Fruit fly (Drosophila melanogaster) whole organism, wandering third instar larva: ENCODE results near the gene CG43057.
A peak's percentile ranks its signal among the peaks of the same experiment; 100 is the strongest.

Source experiments
- Abd-B ChIP-seq: fragments of >200 bp; optimal IDR thresholded peaks from 2 replicates; lab custom pipeline; 2017; ENCODE audit warnings: missing biosample characterization, missing genetic modification characterization
- CG32264 ChIP-seq: fragments of 200-800 bp; sonication (Bioruptor generic); optimal IDR thresholded peaks from 2 replicates; lab custom pipeline; 2016; ENCODE audit warnings: missing biosample characterization, missing genetic modification characterization
- CrebA ChIP-seq: fragments of 200-800 bp; sonication (Bioruptor generic); optimal IDR thresholded peaks from 2 replicates; lab custom pipeline; 2016; ENCODE audit warnings: missing biosample characterization, mild to moderate bottlenecking, missing genetic modification characterization, borderline replicate concordance
- Dfd ChIP-seq: fragments of >200 bp; optimal IDR thresholded peaks from 2 replicates; lab custom pipeline; 2017; ENCODE audit warnings: missing biosample characterization, missing genetic modification characterization
- Dif ChIP-seq: fragments of 200-275, 200-300 bp; sonication (Bioruptor generic); optimal IDR thresholded peaks from 2 replicates; lab custom pipeline; 2018; ENCODE audit warnings: missing biosample characterization, missing genetic modification characterization; ENCODE audit not compliant: partially characterized antibody
- GATAd ChIP-seq: sonication (Bioruptor generic); optimal IDR thresholded peaks from 2 replicates; lab custom pipeline; 2016; ENCODE audit warnings: missing biosample characterization, missing genetic modification characterization
- HLH106 ChIP-seq: fragments of 200-800 bp; optimal IDR thresholded peaks from 3 replicates; lab custom pipeline; 2019; ENCODE audit warnings: missing biosample characterization, mild to moderate bottlenecking, missing genetic modification characterization, moderate library complexity
- Hnf4 ChIP-seq: fragments of 200-800 bp; sonication (Bioruptor generic); optimal IDR thresholded peaks from 2 replicates; lab custom pipeline; 2016; ENCODE audit warnings: missing biosample characterization, mild to moderate bottlenecking, missing genetic modification characterization
- Hr78 ChIP-seq: fragments of >200 bp; optimal IDR thresholded peaks from 2 replicates; lab custom pipeline; 2017; ENCODE audit warnings: missing biosample characterization, missing genetic modification characterization
- Hr83 ChIP-seq: fragments of 200-300 bp; sonication (Bioruptor generic); optimal IDR thresholded peaks from 2 replicates; lab custom pipeline; 2016; ENCODE audit warnings: missing biosample characterization, mild to moderate bottlenecking, missing genetic modification characterization, moderate library complexity; ENCODE audit not compliant: poor library complexity, severe bottlenecking
- Jra ChIP-seq: sonication (Bioruptor generic); optimal IDR thresholded peaks from 2 replicates; lab custom pipeline; 2016; ENCODE audit warnings: missing biosample characterization, missing genetic modification characterization
- Mio ChIP-seq: sonication (Bioruptor generic); optimal IDR thresholded peaks from 2 replicates; lab custom pipeline; 2016; ENCODE audit warnings: missing biosample characterization, missing genetic modification characterization
- Myc ChIP-seq: fragments of >200 bp; optimal IDR thresholded peaks from 2 replicates; lab custom pipeline; 2017
- Rel ChIP-seq, 2 experiments: fragments of 200-800 bp; sonication (Bioruptor generic) in 1 of 2; optimal IDR thresholded peaks; 2 replicates in 1 of 2; 3 replicates in 1 of 2; lab custom pipeline; 2016 to 2019; ENCODE audit warnings: mild to moderate bottlenecking in 2 of 2, missing biosample characterization in 2 of 2, missing genetic modification characterization in 2 of 2, moderate library complexity in 1 of 2
- Sp1 ChIP-seq: fragments of 200-800 bp; sonication (Bioruptor generic); optimal IDR thresholded peaks from 3 replicates; lab custom pipeline; 2019; ENCODE audit warnings: missing biosample characterization, mild to moderate bottlenecking, missing genetic modification characterization, moderate library complexity
- Vsx2 ChIP-seq: fragments of 200-300, 225-300 bp; sonication (Bioruptor generic); optimal IDR thresholded peaks from 2 replicates; lab custom pipeline; 2018; ENCODE audit warnings: missing biosample characterization, missing genetic modification characterization; ENCODE audit not compliant: partially characterized antibody
- brk ChIP-seq: fragments of 200-800 bp; sonication (Bioruptor generic); optimal IDR thresholded peaks from 2 replicates; lab custom pipeline; 2016; ENCODE audit warnings: missing biosample characterization, mild to moderate bottlenecking, missing genetic modification characterization
- dl ChIP-seq, 2 experiments: fragments of 175-275, 200-275 bp in 1 of 2; fragments of 200-275 bp in 1 of 2; sonication (Bioruptor generic); optimal IDR thresholded peaks; lab custom pipeline; 2018; ENCODE audit warnings: mild to moderate bottlenecking in 2 of 2, missing biosample characterization in 2 of 2, missing genetic modification characterization in 2 of 2, moderate library complexity in 2 of 2; ENCODE audit not compliant: partially characterized antibody in 2 of 2, insufficient read depth in 1 of 2
- dmrt93B ChIP-seq: fragments of 200-800 bp; sonication (Bioruptor generic); optimal IDR thresholded peaks from 2 replicates; lab custom pipeline; 2018; ENCODE audit warnings: missing biosample characterization, mild to moderate bottlenecking, missing genetic modification characterization
- dsf ChIP-seq: sonication (Bioruptor generic); optimal IDR thresholded peaks from 2 replicates; lab custom pipeline; 2016; ENCODE audit warnings: missing biosample characterization, missing genetic modification characterization, borderline replicate concordance
- ey ChIP-seq: fragments of 200-800 bp; sonication (Bioruptor generic); optimal IDR thresholded peaks from 2 replicates; lab custom pipeline; 2016; ENCODE audit warnings: missing biosample characterization, missing genetic modification characterization
- foxo ChIP-seq, 2 experiments: fragments of 200-800 bp; sonication (Bioruptor generic); optimal IDR thresholded peaks; 2 replicates in 1 of 2; 3 replicates in 1 of 2; lab custom pipeline; 2016 to 2017; ENCODE audit warnings: missing biosample characterization in 2 of 2, missing genetic modification characterization in 2 of 2
- fru ChIP-seq: fragments of 200-800 bp; sonication (Bioruptor generic); optimal IDR thresholded peaks from 3 replicates; lab custom pipeline; 2016; ENCODE audit warnings: missing biosample characterization, mild to moderate bottlenecking, missing genetic modification characterization
- h ChIP-seq: fragments of 200-800 bp; sonication (Bioruptor generic); optimal IDR thresholded peaks from 3 replicates; lab custom pipeline; 2016; ENCODE audit warnings: missing biosample characterization, mild to moderate bottlenecking, missing genetic modification characterization
- jim ChIP-seq: fragments of 175-275, 200-325 bp; sonication (Bioruptor generic); optimal IDR thresholded peaks from 2 replicates; lab custom pipeline; 2016; ENCODE audit warnings: missing biosample characterization, mild to moderate bottlenecking, missing genetic modification characterization
- lola ChIP-seq: fragments of >200 bp; optimal IDR thresholded peaks from 2 replicates; lab custom pipeline; 2017; ENCODE audit warnings: missing biosample characterization, missing genetic modification characterization
- pan ChIP-seq: fragments of >200 bp; optimal IDR thresholded peaks from 2 replicates; lab custom pipeline; 2017
- psq ChIP-seq: fragments of 200-800 bp; sonication (Bioruptor generic); optimal IDR thresholded peaks from 3 replicates; lab custom pipeline; 2017; ENCODE audit warnings: missing biosample characterization, mild to moderate bottlenecking, missing genetic modification characterization, moderate library complexity
- rgr ChIP-seq: fragments of 200-800 bp; sonication (Bioruptor generic); optimal IDR thresholded peaks from 3 replicates; lab custom pipeline; 2016; ENCODE audit warnings: missing biosample characterization, mild to moderate bottlenecking, missing genetic modification characterization
- sage ChIP-seq: fragments of 200-800 bp; sonication (Bioruptor generic); optimal IDR thresholded peaks from 2 replicates; lab custom pipeline; 2016; ENCODE audit warnings: missing biosample characterization, mild to moderate bottlenecking, missing genetic modification characterization
- tai ChIP-seq: sonication (Bioruptor generic); optimal IDR thresholded peaks from 2 replicates; lab custom pipeline; 2016; ENCODE audit warnings: missing biosample characterization, missing genetic modification characterization
- usp ChIP-seq: fragments of >200 bp; optimal IDR thresholded peaks from 2 replicates; lab custom pipeline; 2017; ENCODE audit warnings: missing biosample characterization, missing genetic modification characterization
- woc ChIP-seq: sonication (Bioruptor generic); optimal IDR thresholded peaks from 2 replicates; lab custom pipeline; 2016; ENCODE audit warnings: missing biosample characterization, mild to moderate bottlenecking, missing genetic modification characterization

The CG43057 gene

DNA sequence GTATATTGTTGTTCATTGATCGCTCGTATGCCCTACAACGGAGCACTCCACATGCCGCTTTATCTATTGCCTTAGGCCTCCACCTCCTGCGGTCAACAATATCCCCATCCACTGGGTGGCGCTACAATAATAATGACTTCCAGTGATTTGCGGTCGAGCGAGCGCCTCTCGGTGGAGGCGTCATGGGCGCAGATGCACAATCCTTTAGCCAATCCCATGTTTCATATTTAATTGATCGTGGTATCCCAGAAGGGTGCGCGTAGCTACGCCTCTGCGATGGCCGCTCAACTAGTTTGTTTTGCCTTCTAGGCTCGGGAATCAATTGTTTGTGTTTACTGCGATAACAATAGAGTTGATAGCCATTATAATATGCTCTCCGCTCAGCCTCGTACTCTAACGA lies 14.7 kb downstream of the CG43057 start:
- TF ChIP-seq rgr (GFP tag; lab: Kevin White, UChicago), result no peak
- no peak for TF ChIP-seq Abd-B (GFP tag; lab: Kevin White, UChicago)
- TF ChIP-seq h (GFP tag; lab: Kevin White, UChicago), result no peak
- no peak for TF ChIP-seq usp (GFP tag; lab: Kevin White, UChicago)
- no peak for TF ChIP-seq dmrt93B (GFP tag; lab: Kevin White, UChicago)
- TF ChIP-seq GATAd (GFP tag; lab: Kevin White, UChicago), result no peak
- no peak for TF ChIP-seq HLH106 (tag; lab: Kevin White, UChicago)
- TF ChIP-seq psq (GFP tag; lab: Kevin White, UChicago), result no peak
- TF ChIP-seq Myc (lab: Kevin White, UChicago), result no peak
- no peak for TF ChIP-seq ey

DNA sequence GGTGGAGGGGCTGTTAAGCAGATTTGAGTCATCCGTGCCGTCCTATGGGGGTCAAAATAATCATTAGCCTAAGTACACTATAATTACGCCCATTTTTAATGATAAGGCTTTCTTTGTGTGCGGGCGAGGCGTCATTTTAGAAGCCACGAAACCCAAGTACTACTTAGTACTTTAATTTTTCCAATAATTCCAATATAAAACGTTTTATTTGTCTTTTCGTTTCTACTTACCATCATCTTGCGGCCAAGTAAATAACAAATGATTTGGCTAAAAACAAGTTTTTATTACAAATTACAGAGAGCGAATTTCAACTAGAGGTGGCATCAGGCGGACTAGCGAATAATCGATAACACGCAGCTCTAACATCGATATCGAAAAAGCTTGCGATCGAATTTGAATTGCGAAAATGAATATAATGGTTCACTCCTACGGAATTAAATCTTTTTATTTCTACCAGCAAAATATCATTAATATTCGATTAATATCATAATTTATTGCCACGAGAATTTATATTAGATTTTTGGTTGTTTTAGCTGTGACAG lies 23.3 kb downstream of the CG43057 start, which contains the start of gene Snx6:
TSS of gene Snx6 (minus strand) at position 349 of the 542 bp plus-strand sequence.
- TF ChIP-seq lola (GFP tag; lab: Kevin White, UChicago), result no peak
- peak; percentile 27 for TF ChIP-seq Jra (GFP tag; lab: Kevin White, UChicago)

DNA sequence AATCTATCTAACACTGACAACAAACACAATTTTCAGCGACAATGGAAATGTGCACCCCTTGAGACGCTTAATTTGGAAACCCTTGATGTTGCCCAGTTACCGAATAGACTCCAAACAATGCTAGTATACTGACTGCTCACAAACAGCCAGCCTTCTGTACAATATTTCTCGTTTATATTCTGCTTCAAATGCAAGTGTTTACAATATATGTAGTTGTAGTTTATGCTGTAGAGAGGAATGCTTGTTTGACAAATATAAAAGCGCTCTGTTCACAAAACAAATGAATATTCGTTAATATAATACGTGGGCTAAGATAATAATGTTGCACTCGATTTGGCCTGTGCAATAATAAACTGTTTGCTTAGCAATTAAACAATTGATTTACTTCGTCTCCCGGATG lies 25.9 kb downstream of the CG43057 start, which contains the start of gene CG8292:
TSS of gene CG8292 (minus strand) at position 101 of the 400 bp plus-strand sequence.
- TF ChIP-seq CG32264 (GFP tag; lab: Kevin White, UChicago), result no peak
- TF ChIP-seq jim (GFP tag; lab: Kevin White, UChicago), result no peak
- no peak for TF ChIP-seq tai
- TF ChIP-seq Dif (GFP tag; lab: Kevin White, UChicago), result no peak
- TF ChIP-seq ey, result no peak

DNA sequence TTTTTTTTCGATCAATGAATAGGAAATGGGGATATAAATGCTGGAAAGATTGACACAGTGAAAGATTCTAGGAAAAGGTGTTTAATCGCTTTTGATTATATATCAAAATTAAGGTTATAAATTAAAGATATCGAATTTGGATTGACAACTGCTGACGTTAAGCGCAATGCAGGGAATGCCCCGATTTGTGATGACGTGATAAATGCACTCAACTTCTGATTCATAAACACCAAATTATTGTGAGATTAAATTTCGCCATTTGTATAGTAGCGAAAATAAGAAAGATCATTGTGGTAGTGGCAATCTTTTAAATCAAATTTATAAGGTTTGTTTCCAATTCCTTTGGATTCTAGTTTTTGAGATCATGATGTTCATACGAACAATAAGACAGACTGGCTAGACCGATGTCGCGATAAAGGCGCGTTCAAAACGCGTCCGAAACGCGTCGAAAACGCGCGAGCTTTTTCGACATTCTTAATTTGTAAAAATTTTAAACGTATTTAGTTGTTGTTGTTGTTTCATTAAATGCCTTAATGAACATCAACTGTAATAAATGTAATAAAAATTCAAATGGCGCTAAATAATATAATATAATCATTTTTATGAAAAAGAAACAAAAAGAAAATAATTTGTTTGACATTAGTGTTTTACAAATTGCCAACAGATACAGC lies 28.4 kb downstream of the CG43057 start, which contains the start of gene CG8349:
TSS of gene CG8349 (plus strand) at position 657 of the 671 bp plus-strand sequence.
- no peak for TF ChIP-seq Rel (GFP tag; optimal IDR thresholded peaks at IDR 0.05; lab: Kevin White, UChicago)
- TF ChIP-seq Rel (tag; optimal IDR thresholded peaks at IDR 0.05; lab: Kevin White, UChicago), result peak; percentile 96
- no peak for TF ChIP-seq Sp1 (GFP tag; lab: Kevin White, UChicago)
- peak; percentile 18 for TF ChIP-seq Myc (lab: Kevin White, UChicago)

DNA sequence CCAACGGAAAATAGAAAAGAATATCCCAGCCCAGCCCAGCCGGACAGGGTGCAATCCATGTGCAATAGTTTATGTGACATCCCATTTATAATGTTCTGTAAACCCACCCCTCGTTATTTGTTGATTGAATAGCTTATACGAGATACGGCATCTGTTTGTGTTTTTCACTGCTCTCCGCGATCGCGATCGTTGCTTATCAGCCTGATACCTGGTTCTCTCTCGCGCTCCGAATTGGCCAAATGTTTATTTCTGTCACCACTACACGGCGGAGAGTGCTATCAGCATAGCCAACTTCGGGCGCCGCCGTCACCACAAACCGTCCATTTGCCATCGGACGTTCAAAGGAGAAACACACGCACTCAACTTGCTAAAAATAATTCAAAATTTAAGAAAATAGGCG lies 29.8 kb downstream of the CG43057 start, which contains the start of gene CG8353:
TSS of gene CG8353 (plus strand) at position 59 of the 400 bp plus-strand sequence.
- TF ChIP-seq dl (GFP tag; optimal IDR thresholded peaks at IDR 0.05; lab: Kevin White, UChicago; ENCODE audit: insufficient read depth in 1 of 2, partially characterized antibody in 2 of 2), result no peak
- no peak for TF ChIP-seq Mio (GFP tag; lab: Kevin White, UChicago)
- no peak for TF ChIP-seq Rel (GFP tag; optimal IDR thresholded peaks at IDR 0.05; lab: Kevin White, UChicago)
- TF ChIP-seq Rel (tag; optimal IDR thresholded peaks at IDR 0.05; lab: Kevin White, UChicago), result peak; percentile 68
- peak; percentile 22 for TF ChIP-seq Dif (GFP tag; lab: Kevin White, UChicago)
- TF ChIP-seq jim (GFP tag; lab: Kevin White, UChicago), result no peak

DNA sequence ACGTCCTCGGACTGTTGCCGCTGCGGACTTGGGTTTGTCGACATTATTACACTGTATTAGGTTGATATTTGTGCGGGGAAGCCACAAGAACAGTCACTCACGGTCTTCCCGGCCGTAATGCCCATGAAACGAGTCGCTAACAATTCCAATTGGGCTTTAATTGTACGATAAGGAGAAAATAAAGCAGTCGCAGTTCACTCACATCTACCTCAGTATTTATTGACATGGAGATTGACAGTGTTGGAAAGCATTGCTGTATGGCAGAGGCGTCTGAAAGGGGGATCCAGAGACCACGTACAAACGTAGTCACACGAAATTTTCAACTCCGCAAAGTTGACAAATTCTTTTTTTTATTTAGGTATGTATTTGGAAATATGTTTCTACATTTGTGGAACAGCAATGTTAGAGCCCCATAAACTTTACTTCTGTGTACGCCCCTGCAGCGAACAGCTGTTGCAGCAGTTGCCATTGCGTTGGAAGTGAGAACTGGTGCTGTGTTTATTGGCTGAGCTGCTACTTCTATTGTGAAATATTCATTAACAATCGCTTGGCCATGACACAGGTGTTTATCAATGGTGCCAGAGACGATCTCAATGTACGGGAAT lies 31.0 kb downstream of the CG43057 start, which contains the start of the genes CG8372 and CG8360:
TSS of gene CG8372 (minus strand) at position 237 of the 605 bp plus-strand sequence.
TSS of gene CG8360 (plus strand) at position 294 of the 605 bp plus-strand sequence.
- TF ChIP-seq usp (GFP tag; lab: Kevin White, UChicago) (no peak), dsf (peak; percentile 97), rgr (GFP tag; lab: Kevin White, UChicago) (peak; percentile 100), lola (GFP tag; lab: Kevin White, UChicago) (no peak), h (GFP tag; lab: Kevin White, UChicago) (peak; percentile 100), Dfd (GFP tag; lab: Kevin White, UChicago) (no peak), woc (GFP tag; lab: Kevin White, UChicago) (peak; percentile 99), Rel (GFP tag; optimal IDR thresholded peaks at IDR 0.05; lab: Kevin White, UChicago) (peak; percentile 97), Rel (tag; optimal IDR thresholded peaks at IDR 0.05; lab: Kevin White, UChicago) (peak; percentile 92), ey (peak; percentile 99), CrebA (no peak), Hr83 (GFP tag; lab: Kevin White, UChicago) (peak; percentile 99), Abd-B (GFP tag; lab: Kevin White, UChicago) (no peak), foxo (GFP tag; optimal IDR thresholded peaks at IDR 0.05; lab: Kevin White, UChicago) (peak; percentile 98 to 100), Hr78 (GFP tag; lab: Kevin White, UChicago) (no peak), Vsx2 (GFP tag; lab: Kevin White, UChicago) (no peak), Hnf4 (GFP tag; lab: Kevin White, UChicago) (peak; percentile 100), pan (lab: Kevin White, UChicago) (no peak), CG32264 (GFP tag; lab: Kevin White, UChicago) (peak; percentile 99), sage (GFP tag; lab: Kevin White, UChicago) (peak; percentile 99), Dif (GFP tag; lab: Kevin White, UChicago) (no peak), Myc (lab: Kevin White, UChicago) (no peak), psq (GFP tag; lab: Kevin White, UChicago) (peak; percentile 98), fru (GFP tag; lab: Kevin White, UChicago) (peak; percentile 99), brk (GFP tag; lab: Kevin White, UChicago) (peak; percentile 99), dmrt93B (GFP tag; lab: Kevin White, UChicago) (peak; percentile 98), Sp1 (GFP tag; lab: Kevin White, UChicago) (peak; percentile 99), Jra (GFP tag; lab: Kevin White, UChicago) (peak; percentile 99)
